Fruit fly (Drosophila melanogaster) whole organism, prepupa: ENCODE measurements around the gene bb8.

Experiments
- Blimp-1 ChIP-seq: fragments of 200-800 bp; sonication (Bioruptor generic); optimal IDR thresholded peaks from 3 replicates; lab custom pipeline; 2017; ENCODE audit warnings: missing biosample characterization, missing genetic modification characterization, mild to moderate bottlenecking, moderate library complexity, missing genetic modification reagents
- CG10669 ChIP-seq: fragments of 200-800 bp; sonication (Bioruptor generic); optimal IDR thresholded peaks from 3 replicates; lab custom pipeline; 2018; ENCODE audit warnings: missing biosample characterization, mild to moderate bottlenecking, missing genetic modification characterization, moderate library complexity
- CG11762 ChIP-seq: fragments of 200-800 bp; sonication (Bioruptor generic); optimal IDR thresholded peaks from 3 replicates; lab custom pipeline; 2016; ENCODE audit warnings: missing biosample characterization, missing genetic modification characterization; ENCODE audit not compliant: insufficient read depth
- CG15336 ChIP-seq: fragments of 200-800 bp; sonication (Bioruptor generic); IDR thresholded peaks from 2 replicates; pipeline ENCODE4 v1.3.6; 2022; ENCODE audit warnings: missing biosample characterization, missing genetic modification characterization
- CG1621 ChIP-seq: fragments of 200-800 bp; sonication (Bioruptor generic); optimal IDR thresholded peaks from 3 replicates; lab custom pipeline; 2018; ENCODE audit warnings: missing biosample characterization, mild to moderate bottlenecking, missing genetic modification characterization
- CG16779 ChIP-seq: fragments of 200-800 bp; sonication (Bioruptor generic); optimal IDR thresholded peaks from 3 replicates; lab custom pipeline; 2017; ENCODE audit warnings: missing biosample characterization, mild to moderate bottlenecking, missing genetic modification characterization
- CG3032 ChIP-seq: fragments of 200-800 bp; optimal IDR thresholded peaks from 2 replicates; lab custom pipeline; 2019; ENCODE audit warnings: missing biosample characterization, mild to moderate bottlenecking, missing genetic modification characterization, moderate library complexity
- CG32006 ChIP-seq: fragments of 200-800 bp; sonication (Bioruptor generic); optimal IDR thresholded peaks from 3 replicates; lab custom pipeline; 2017; ENCODE audit warnings: missing biosample characterization, mild to moderate bottlenecking, missing genetic modification characterization
- CG6276 ChIP-seq: fragments of 200-800 bp; sonication (Bioruptor generic); optimal IDR thresholded peaks from 2 replicates; lab custom pipeline; 2017; ENCODE audit warnings: missing biosample characterization, mild to moderate bottlenecking, missing genetic modification characterization
- CG6792 ChIP-seq: fragments of 200-800 bp; sonication (Bioruptor generic); optimal IDR thresholded peaks from 3 replicates; lab custom pipeline; 2016; ENCODE audit warnings: missing biosample characterization, missing genetic modification characterization
- CG6808 ChIP-seq: fragments of 200-800 bp; sonication (Bioruptor generic); optimal IDR thresholded peaks from 3 replicates; lab custom pipeline; 2017; ENCODE audit warnings: missing biosample characterization, missing genetic modification characterization, mild to moderate bottlenecking, moderate library complexity, missing genetic modification reagents
- CG6854 ChIP-seq: fragments of 200-800 bp; sonication (Bioruptor generic); optimal IDR thresholded peaks from 2 replicates; lab custom pipeline; 2017; ENCODE audit warnings: missing biosample characterization, mild to moderate bottlenecking, missing genetic modification characterization
- CG7368 ChIP-seq: fragments of 200-800 bp; sonication (Bioruptor generic); optimal IDR thresholded peaks from 3 replicates; lab custom pipeline; 2016; ENCODE audit warnings: missing biosample characterization, missing genetic modification characterization
- CG8119 ChIP-seq: fragments of 200-800 bp; sonication (Bioruptor generic); IDR thresholded peaks from 3 replicates; pipeline ENCODE4 v1.3.6; 2022; ENCODE audit warnings: missing biosample characterization, missing genetic modification characterization
- CG8319 ChIP-seq: fragments of 200-800 bp; sonication (Bioruptor generic); optimal IDR thresholded peaks from 3 replicates; lab custom pipeline; 2016; ENCODE audit warnings: missing biosample characterization, missing genetic modification characterization
- CG8632 ChIP-seq: fragments of 200-800 bp; sonication (Bioruptor generic); optimal IDR thresholded peaks from 3 replicates; lab custom pipeline; 2016; ENCODE audit warnings: missing biosample characterization, missing genetic modification characterization
- CG9139 ChIP-seq: fragments of 200-800 bp; sonication (Bioruptor generic); optimal IDR thresholded peaks from 3 replicates; lab custom pipeline; 2017; ENCODE audit warnings: missing biosample characterization, mild to moderate bottlenecking, missing genetic modification characterization
- Eip75B ChIP-seq: fragments of 200-800 bp; sonication (Bioruptor generic); optimal IDR thresholded peaks from 3 replicates; lab custom pipeline; 2016; ENCODE audit warnings: missing biosample characterization, missing genetic modification characterization
- Eip78C ChIP-seq: fragments of 200-800 bp; sonication (Bioruptor generic); peaks from one replicate; lab custom pipeline; 2016; ENCODE audit warnings: missing biosample characterization, missing genetic modification characterization
- Eip93F ChIP-seq: fragments of 200-800 bp; sonication (Bioruptor generic); optimal IDR thresholded peaks from 2 replicates; lab custom pipeline; 2016; ENCODE audit warnings: missing biosample characterization, mild to moderate bottlenecking, missing genetic modification characterization
- Ets21C ChIP-seq: fragments of 200-800 bp; sonication (Bioruptor generic); optimal IDR thresholded peaks from 3 replicates; lab custom pipeline; 2016; ENCODE audit warnings: missing biosample characterization, missing genetic modification characterization
- Ets96B ChIP-seq: fragments of 200-800 bp; optimal IDR thresholded peaks from 2 replicates; lab custom pipeline; 2019; ENCODE audit warnings: missing biosample characterization, mild to moderate bottlenecking, missing genetic modification characterization, moderate library complexity
- Gug ChIP-seq: fragments of 200-800 bp; sonication (Bioruptor generic); IDR thresholded peaks from 2 replicates; pipeline ENCODE4 v1.3.6; 2022; ENCODE audit warnings: missing biosample characterization, missing genetic modification characterization
- Hr38 ChIP-seq: sonication (Bioruptor generic); optimal IDR thresholded peaks from 2 replicates; lab custom pipeline; 2016; ENCODE audit warnings: missing biosample characterization, missing genetic modification characterization
- Hr39 ChIP-seq: fragments of 200-800 bp; sonication (Bioruptor generic); optimal IDR thresholded peaks from 2 replicates; lab custom pipeline; 2016; ENCODE audit warnings: missing biosample characterization, missing genetic modification characterization
- Hr4 ChIP-seq: fragments of 200-800 bp; sonication (Bioruptor generic); optimal IDR thresholded peaks from 3 replicates; lab custom pipeline; 2016; ENCODE audit warnings: missing biosample characterization, missing genetic modification characterization
- Lpt ChIP-seq: fragments of 200-800 bp; sonication (Bioruptor generic); optimal IDR thresholded peaks from 3 replicates; lab custom pipeline; 2016; ENCODE audit warnings: missing biosample characterization, missing genetic modification characterization
- Met ChIP-seq: fragments of 200-800 bp; sonication (Bioruptor generic); optimal IDR thresholded peaks from 3 replicates; lab custom pipeline; 2016; ENCODE audit warnings: missing biosample characterization, missing genetic modification characterization
- OdsH ChIP-seq: fragments of 200-800 bp; sonication (Bioruptor generic); optimal IDR thresholded peaks from 3 replicates; lab custom pipeline; 2016; ENCODE audit warnings: missing biosample characterization, missing genetic modification characterization
- Sox102F ChIP-seq: fragments of 200-800 bp; sonication (Bioruptor generic); optimal IDR thresholded peaks from 2 replicates; lab custom pipeline; 2016; ENCODE audit warnings: missing biosample characterization, mild to moderate bottlenecking, missing genetic modification characterization
- achi ChIP-seq: fragments of 200-800 bp; sonication (Bioruptor generic); optimal IDR thresholded peaks from 3 replicates; lab custom pipeline; 2016; ENCODE audit warnings: missing biosample characterization, missing genetic modification characterization
- acj6 ChIP-seq: fragments of 200-800 bp; sonication (Bioruptor generic); optimal IDR thresholded peaks from 3 replicates; lab custom pipeline; 2016; ENCODE audit warnings: missing biosample characterization, missing genetic modification characterization
- cyc ChIP-seq: fragments of 200-800 bp; sonication (Bioruptor generic); optimal IDR thresholded peaks from 3 replicates; lab custom pipeline; 2016; ENCODE audit warnings: missing biosample characterization, missing genetic modification characterization
- dac ChIP-seq: fragments of 200-800 bp; sonication (Bioruptor generic); optimal IDR thresholded peaks from 2 replicates; lab custom pipeline; 2017; ENCODE audit warnings: missing biosample characterization, mild to moderate bottlenecking, missing genetic modification characterization
- dsx ChIP-seq: fragments of 200-800 bp; optimal IDR thresholded peaks from 3 replicates; lab custom pipeline; 2019; ENCODE audit warnings: missing biosample characterization, mild to moderate bottlenecking, missing genetic modification characterization, moderate library complexity; ENCODE audit not compliant: poor library complexity, severe bottlenecking
- esn ChIP-seq: fragments of 200-800 bp; sonication (Bioruptor generic); optimal IDR thresholded peaks from 2 replicates; lab custom pipeline; 2016; ENCODE audit warnings: missing biosample characterization, mild to moderate bottlenecking, missing genetic modification characterization, moderate library complexity
- fd59A ChIP-seq: fragments of 200-800 bp; sonication (Bioruptor generic); optimal IDR thresholded peaks from 2 replicates; lab custom pipeline; 2017; ENCODE audit warnings: missing biosample characterization, mild to moderate bottlenecking, missing genetic modification characterization, missing genetic modification reagents
- fkh ChIP-seq: fragments of 200-800 bp; sonication (Bioruptor generic); optimal IDR thresholded peaks from 3 replicates; lab custom pipeline; 2017; ENCODE audit warnings: missing biosample characterization, mild to moderate bottlenecking, missing genetic modification characterization, moderate library complexity
- net ChIP-seq: fragments of 200-800 bp; sonication (Bioruptor generic); optimal IDR thresholded peaks from 3 replicates; lab custom pipeline; 2016; ENCODE audit warnings: missing biosample characterization, missing genetic modification characterization
- pdm3 ChIP-seq: fragments of 200-800 bp; sonication (Bioruptor generic); optimal IDR thresholded peaks from 3 replicates; lab custom pipeline; 2016; ENCODE audit warnings: missing biosample characterization, missing genetic modification characterization
- salr ChIP-seq, 2 experiments: fragments of 200-800 bp; sonication (Bioruptor generic); optimal IDR thresholded peaks; 3 replicates each; lab custom pipeline; 2016 to 2018; ENCODE audit warnings: missing biosample characterization in 2 of 2, missing genetic modification characterization in 2 of 2, mild to moderate bottlenecking in 1 of 2
- spab ChIP-seq: fragments of 200-800 bp; sonication (Bioruptor generic); optimal IDR thresholded peaks from 2 replicates; lab custom pipeline; 2017; ENCODE audit warnings: missing biosample characterization, mild to moderate bottlenecking, missing genetic modification characterization, missing genetic modification reagents
- ss ChIP-seq, 2 experiments: fragments of 200-800 bp; sonication (Bioruptor generic); optimal IDR thresholded peaks; 2 replicates in 1 of 2; 3 replicates in 1 of 2; lab custom pipeline; 2017 to 2018; ENCODE audit warnings: mild to moderate bottlenecking in 2 of 2, missing biosample characterization in 2 of 2, missing genetic modification characterization in 2 of 2, moderate library complexity in 1 of 2
- svp ChIP-seq: fragments of 200-800 bp; sonication (Bioruptor generic); peaks from one replicate; lab custom pipeline; 2016; ENCODE audit warnings: missing biosample characterization, missing genetic modification characterization
- topi ChIP-seq: fragments of 200-800 bp; sonication (Bioruptor generic); optimal IDR thresholded peaks from 3 replicates; lab custom pipeline; 2016; ENCODE audit warnings: missing biosample characterization, missing genetic modification characterization
- vri ChIP-seq: fragments of 200-800 bp; sonication (Bioruptor generic); optimal IDR thresholded peaks from 3 replicates; lab custom pipeline; 2016; ENCODE audit warnings: missing biosample characterization, mild to moderate bottlenecking, missing genetic modification characterization

Gene bb8

DNA sequence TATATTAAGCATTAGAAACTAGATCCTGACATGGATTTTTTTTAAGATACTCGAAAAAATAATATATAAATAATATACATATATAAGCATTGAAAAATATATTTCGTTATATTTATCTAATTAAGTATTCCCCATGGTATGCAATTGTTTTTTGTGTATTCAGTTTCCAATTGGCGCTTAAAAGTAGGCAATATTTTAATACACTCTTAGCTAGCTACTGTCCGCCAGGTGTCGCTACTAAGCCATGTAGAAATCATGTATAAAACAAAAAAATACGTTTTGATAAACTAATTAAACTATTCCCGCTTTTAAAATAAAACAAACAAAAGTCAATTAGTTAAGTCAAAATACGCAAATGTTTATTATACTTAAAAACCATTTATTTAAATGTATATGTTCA, 41.3 kb upstream of the bb8 start (continued):
- TF ChIP-seq CG6792 (GFP tag; lab: Kevin White, UChicago) = no peak
- no peak for TF ChIP-seq dac (GFP tag; lab: Kevin White, UChicago)
- no peak for TF ChIP-seq CG11762 (GFP tag; lab: Kevin White, UChicago)
- no peak for TF ChIP-seq CG1621 (tag; lab: Kevin White, UChicago)
- TF ChIP-seq CG8319 = no peak
- TF ChIP-seq CG7368 (GFP tag; lab: Kevin White, UChicago) = no peak
- TF ChIP-seq Hr38 (GFP tag; lab: Kevin White, UChicago) = no peak
- no peak for TF ChIP-seq fd59A (GFP tag; lab: Kevin White, UChicago)
- TF ChIP-seq Met = peak; percentile 60
- TF ChIP-seq CG16779 (tag; lab: Kevin White, UChicago) = no peak
- peak in 1 of 2 experiments; percentile 11 for TF ChIP-seq salr (GFP tag; optimal IDR thresholded peaks at IDR 0.05; lab: Kevin White, UChicago)
- TF ChIP-seq vri (GFP tag; lab: Kevin White, UChicago) = no peak
- no peak for TF ChIP-seq CG6854 (GFP tag; lab: Kevin White, UChicago)
- no peak for TF ChIP-seq CG8119 (GFP tag; lab: Robert Waterston, UW)
- no peak for TF ChIP-seq Eip75B (GFP tag; lab: Kevin White, UChicago)
- TF ChIP-seq Ets96B (tag; lab: Kevin White, UChicago) = peak; percentile 11
- no peak for TF ChIP-seq net (GFP tag; lab: Kevin White, UChicago)
- TF ChIP-seq topi (GFP tag; lab: Kevin White, UChicago) = peak; percentile 55
- no peak for TF ChIP-seq CG6808
- peak; percentile 59 for TF ChIP-seq pdm3
- no peak for TF ChIP-seq dsx
- peak; percentile 7 for TF ChIP-seq Hr39 (GFP tag; lab: Kevin White, UChicago)
- TF ChIP-seq Eip78C (GFP tag; lab: Kevin White, UChicago) = peak; percentile 79
- no peak for TF ChIP-seq Gug (GFP tag; lab: Robert Waterston, UW)

DNA sequence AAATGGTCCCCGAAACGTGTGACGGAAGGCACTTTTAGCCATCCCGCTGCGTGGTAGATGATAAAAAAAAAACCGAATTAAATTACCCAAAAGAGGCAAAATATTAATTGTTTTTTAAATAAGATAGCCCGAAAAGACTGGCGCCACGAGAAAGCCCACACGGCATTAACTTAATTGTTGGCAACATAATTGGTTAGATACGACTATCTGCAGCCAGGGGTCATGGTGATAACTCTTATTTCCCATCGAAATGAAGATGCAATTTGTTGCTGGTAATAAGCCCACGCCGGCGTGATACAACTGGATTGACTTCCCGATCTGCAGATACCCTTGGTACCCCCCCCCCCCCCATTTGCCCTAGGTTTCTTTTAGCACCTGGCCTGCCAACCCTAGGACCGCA, 37.7 kb upstream of the bb8 start:
- no peak for TF ChIP-seq CG7368 (GFP tag; lab: Kevin White, UChicago)
- no peak for TF ChIP-seq CG11762 (GFP tag; lab: Kevin White, UChicago)
- no peak for TF ChIP-seq Hr39 (GFP tag; lab: Kevin White, UChicago)
- no peak for TF ChIP-seq CG32006 (GFP tag; lab: Kevin White, UChicago)
- no peak for TF ChIP-seq salr (GFP tag; optimal IDR thresholded peaks at IDR 0.05; lab: Kevin White, UChicago)
- peak; percentile 27 for TF ChIP-seq svp (GFP tag; lab: Kevin White, UChicago)
- no peak for TF ChIP-seq CG6808
- no peak for TF ChIP-seq Eip93F
- TF ChIP-seq, all 60 proteins: peak for 1

dm6 chr3R:23326292-23326691, 36.3 kb upstream of the bb8 start:
- TF ChIP-seq CG1621 (tag; lab: Kevin White, UChicago) = peak; percentile 98
- TF ChIP-seq ss (GFP tag; optimal IDR thresholded peaks at IDR 0.05; lab: Kevin White, UChicago) = peak; percentile 96
- TF ChIP-seq Hr39 (GFP tag; lab: Kevin White, UChicago) = peak; percentile 55
- peak; percentile 91 for TF ChIP-seq CG7368 (GFP tag; lab: Kevin White, UChicago)
- TF ChIP-seq Blimp-1 (GFP tag; lab: Kevin White, UChicago) = no peak
- peak; percentile 96 for TF ChIP-seq Lpt (GFP tag; lab: Kevin White, UChicago)
- peak; percentile 90 for TF ChIP-seq Gug (GFP tag; lab: Robert Waterston, UW)
- TF ChIP-seq Ets21C (GFP tag; lab: Kevin White, UChicago) = peak; percentile 21
- peak; percentile 92 for TF ChIP-seq CG9139 (GFP tag; lab: Kevin White, UChicago)
- TF ChIP-seq CG8119 (GFP tag; lab: Robert Waterston, UW) = peak; percentile 95
- peak; percentile 47 for TF ChIP-seq Sox102F (GFP tag; lab: Kevin White, UChicago)
- TF ChIP-seq CG6808 = peak; percentile 95
- TF ChIP-seq CG3032 = peak; percentile 97
- TF ChIP-seq CG11762 (GFP tag; lab: Kevin White, UChicago) = peak; percentile 89
- TF ChIP-seq achi (GFP tag; lab: Kevin White, UChicago) = peak; percentile 93
- TF ChIP-seq spab (GFP tag; lab: Kevin White, UChicago) = peak; percentile 98
- peak; percentile 95 for TF ChIP-seq CG6276 (GFP tag; lab: Kevin White, UChicago)
- peak; percentile 96 for TF ChIP-seq CG15336 (GFP tag; lab: Robert Waterston, UW)
- peak; percentile 49 for TF ChIP-seq Met
- TF ChIP-seq cyc = peak; percentile 62
- TF ChIP-seq CG6792 (GFP tag; lab: Kevin White, UChicago) = peak; percentile 86
- TF ChIP-seq fkh (GFP tag; lab: Kevin White, UChicago) = peak; percentile 33
- peak; percentile 67 for TF ChIP-seq esn (GFP tag; lab: Kevin White, UChicago)
- TF ChIP-seq pdm3 = peak; percentile 93
- peak; percentile 93 for TF ChIP-seq OdsH (GFP tag; lab: Kevin White, UChicago)
- TF ChIP-seq acj6 (GFP tag; lab: Kevin White, UChicago) = peak; percentile 92
- peak; percentile 97 for TF ChIP-seq CG10669
- TF ChIP-seq CG16779 (tag; lab: Kevin White, UChicago) = peak; percentile 92
- peak; percentile 94 for TF ChIP-seq Hr4 (GFP tag; lab: Kevin White, UChicago)
- peak; percentile 85 for TF ChIP-seq CG8632 (GFP tag; lab: Kevin White, UChicago)
